Worm (Caenorhabditis elegans) whole organism, L2 larva: Measurements from ENCODE around the gene fard-1.

Source experiments
- aly-2 ChIP-seq: fragments of 150-350 bp; optimal IDR thresholded peaks from 2 replicates; lab custom pipeline; 2014; ENCODE audit warnings: missing biosample characterization, missing genetic modification characterization
- mab-5 ChIP-seq: fragments of 150-350 bp; optimal IDR thresholded peaks from 2 replicates; lab custom pipeline; 2014; ENCODE audit warnings: missing biosample characterization, missing genetic modification characterization
- nhr-129 ChIP-seq: fragments of 150-350 bp; optimal IDR thresholded peaks from 2 replicates; lab custom pipeline; 2014; ENCODE audit warnings: missing biosample characterization, missing genetic modification characterization
- nhr-237 ChIP-seq: fragments of 150-350 bp; optimal IDR thresholded peaks from 2 replicates; lab custom pipeline; 2014; ENCODE audit warnings: missing biosample characterization, missing genetic modification characterization
- nhr-25 ChIP-seq: fragments of 150-350 bp; sonication (generic microtip); optimal IDR thresholded peaks from 3 replicates; lab custom pipeline; 2014; ENCODE audit warnings: missing biosample characterization, missing genetic modification characterization

DNA sequence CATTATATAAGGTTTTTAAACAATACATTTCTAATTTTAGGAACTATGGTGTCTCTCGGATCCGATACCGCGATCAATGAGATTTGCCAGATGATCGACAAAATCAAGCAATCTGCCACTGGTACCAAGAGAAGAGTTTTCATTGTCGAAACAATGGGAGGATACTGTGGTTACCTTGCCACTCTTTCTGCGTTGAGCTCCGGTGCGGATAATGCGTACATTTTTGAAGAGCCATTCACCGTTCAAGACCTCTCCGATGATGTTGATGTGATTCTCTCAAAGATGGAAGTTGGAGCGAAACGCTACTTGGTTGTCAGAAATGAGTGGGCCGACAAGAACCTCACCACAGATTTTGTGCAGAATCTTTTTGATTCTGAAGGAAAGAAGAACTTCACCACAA lies 10.4 kb downstream of the fard-1 start:
- no peak for TF ChIP-seq nhr-237 (tag; lab: Kevin White, UChicago)
- TF ChIP-seq mab-5 (tag; lab: Kevin White, UChicago): no peak
- no peak for TF ChIP-seq nhr-25 (tag; lab: Kevin White, UChicago)
- TF ChIP-seq aly-2 (tag; lab: Kevin White, UChicago): no peak
- TF ChIP-seq nhr-129: no peak
